Worm (Caenorhabditis elegans) whole organism, L3 larva: ENCODE measurements around the gene ippk-1.

ENCODE experiments used
- ceh-82 ChIP-seq: fragments of 150-350 bp; optimal IDR thresholded peaks from 2 replicates; lab custom pipeline; 2014; ENCODE audit warnings: missing biosample characterization, missing genetic modification characterization
- elt-3 ChIP-seq, 3 experiments: fragments of 150-350 bp in 1 of 3; sonication (generic microtip) in 2 of 3; optimal IDR thresholded peaks; 2 replicates in 2 of 3; 4 replicates in 1 of 3; lab custom pipeline; 2014 to 2017; ENCODE audit warnings: missing biosample characterization in 3 of 3, missing genetic modification characterization in 3 of 3
- mdl-1 ChIP-seq: fragments of 150-350 bp; optimal IDR thresholded peaks from 2 replicates; lab custom pipeline; 2014; ENCODE audit warnings: missing biosample characterization, missing genetic modification characterization
- nhr-11 ChIP-seq: fragments of 150-350 bp; optimal IDR thresholded peaks from 2 replicates; lab custom pipeline; 2014; ENCODE audit warnings: missing biosample characterization, missing genetic modification characterization
- nhr-43 ChIP-seq: sonication (generic microtip); optimal IDR thresholded peaks from 2 replicates; lab custom pipeline; 2016; ENCODE audit warnings: mild to moderate bottlenecking, missing genetic modification characterization, missing compliant biosample characterization; ENCODE audit not compliant: poor library complexity, severe bottlenecking
- nhr-77 ChIP-seq: fragments of 150-350 bp; optimal IDR thresholded peaks from 2 replicates; lab custom pipeline; 2014; ENCODE audit warnings: missing biosample characterization, missing genetic modification characterization
- tbx-2 ChIP-seq: sonication (generic microtip); optimal IDR thresholded peaks from 2 replicates; lab custom pipeline; 2016; ENCODE audit warnings: mild to moderate bottlenecking, missing genetic modification characterization, missing compliant biosample characterization

DNA sequence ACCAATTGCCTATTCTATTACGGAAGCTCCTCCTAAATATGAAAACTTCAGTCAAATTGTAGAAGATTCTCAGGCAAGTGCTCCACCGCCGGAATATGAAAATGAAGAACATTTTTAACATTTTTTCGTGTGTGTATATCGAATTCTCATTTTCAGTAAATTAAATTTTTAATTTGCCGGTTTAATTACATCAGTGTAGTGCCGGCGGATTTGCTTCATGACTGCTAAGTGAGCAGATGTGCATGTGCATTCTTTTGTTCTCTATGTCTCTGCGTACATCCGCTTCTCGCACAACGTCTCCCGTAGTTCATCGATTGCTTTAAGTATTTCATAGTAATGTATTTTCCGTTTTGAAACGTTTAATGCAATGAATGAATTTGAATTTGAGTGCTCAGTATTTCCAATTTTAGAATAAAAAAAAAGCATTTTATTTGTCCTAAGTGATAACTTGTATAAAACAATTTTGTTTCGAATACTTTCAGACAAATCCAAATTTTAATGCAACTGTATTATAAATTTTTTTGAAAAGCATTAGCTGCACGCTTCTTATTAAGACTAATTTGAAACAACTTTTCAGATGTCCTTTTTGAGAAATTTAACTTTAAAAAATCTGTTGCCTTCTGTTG lies 24.9 kb downstream of the ippk-1 start, which contains the start of gene Y17G7B.22:
- TF ChIP-seq mdl-1 (tag; lab: Kevin White, UChicago), result no peak
- TF ChIP-seq elt-3 (tag; optimal IDR thresholded peaks at IDR 0.05; lab: Kevin White, UChicago), result no peak
- TF ChIP-seq nhr-11 (tag; lab: Kevin White, UChicago), result no peak
- TF ChIP-seq ceh-82, result no peak
- TF ChIP-seq tbx-2 (tag; lab: Kevin White, UChicago), result no peak
- TF ChIP-seq nhr-43 (tag; lab: Kevin White, UChicago), result no peak
- no peak for TF ChIP-seq nhr-77
